Worm (Caenorhabditis elegans) whole organism, L3 larva: ENCODE measurements around the gene gst-27.

Experiments
- R02D3.7 ChIP-seq: fragments of 150-350 bp; optimal IDR thresholded peaks from 2 replicates; lab custom pipeline; 2014; ENCODE audit warnings: missing biosample characterization, missing genetic modification characterization
- ZK546.5 ChIP-seq: sonication (generic microtip); optimal IDR thresholded peaks from 2 replicates; lab custom pipeline; 2017; ENCODE audit warnings: missing biosample characterization, missing genetic modification characterization
- aly-2 ChIP-seq: fragments of 150-350 bp; optimal IDR thresholded peaks from 2 replicates; lab custom pipeline; 2014; ENCODE audit warnings: missing biosample characterization, missing genetic modification characterization
- ama-1 ChIP-seq: fragments of 150-350 bp; optimal IDR thresholded peaks from 2 replicates; lab custom pipeline; 2018
- ceh-28 ChIP-seq: fragments of 150-350 bp; optimal IDR thresholded peaks from 2 replicates; lab custom pipeline; 2014; ENCODE audit warnings: missing biosample characterization, missing genetic modification reagents, missing genetic modification characterization
- ceh-82 ChIP-seq: fragments of 150-350 bp; optimal IDR thresholded peaks from 2 replicates; lab custom pipeline; 2014; ENCODE audit warnings: missing biosample characterization, missing genetic modification characterization
- ceh-9 ChIP-seq: sonication (generic microtip); optimal IDR thresholded peaks from 2 replicates; lab custom pipeline; 2018; ENCODE audit warnings: missing biosample characterization, missing genetic modification characterization
- elt-1 ChIP-seq: fragments of 150-350 bp; optimal IDR thresholded peaks from 2 replicates; lab custom pipeline; 2014; ENCODE audit warnings: missing biosample characterization, missing genetic modification characterization
- elt-2 ChIP-seq: sonication (generic microtip); optimal IDR thresholded peaks from 2 replicates; lab custom pipeline; 2016; ENCODE audit warnings: missing genetic modification reagents, mild to moderate bottlenecking, missing genetic modification characterization, missing compliant biosample characterization
- elt-3 ChIP-seq, 3 experiments: fragments of 150-350 bp in 1 of 3; sonication (generic microtip) in 2 of 3; optimal IDR thresholded peaks; 2 replicates in 2 of 3; 4 replicates in 1 of 3; lab custom pipeline; 2014 to 2017; ENCODE audit warnings: missing biosample characterization in 3 of 3, missing genetic modification characterization in 3 of 3
- eor-1 ChIP-seq, 2 experiments: fragments of 150-350 bp; optimal IDR thresholded peaks; 2 replicates each; lab custom pipeline; 2014 to 2018; ENCODE audit warnings: missing biosample characterization in 2 of 2, missing genetic modification characterization in 2 of 2
- fos-1 ChIP-seq: fragments of 150-350 bp; optimal IDR thresholded peaks from 2 replicates; lab custom pipeline; 2014; ENCODE audit warnings: missing biosample characterization, missing genetic modification characterization
- hmg-11 ChIP-seq: sonication (generic microtip); optimal IDR thresholded peaks from 2 replicates; lab custom pipeline; 2016; ENCODE audit warnings: missing genetic modification characterization, missing compliant biosample characterization
- jun-1 ChIP-seq: fragments of 150-350 bp; optimal IDR thresholded peaks from 2 replicates; lab custom pipeline; 2014; ENCODE audit warnings: missing biosample characterization, missing genetic modification reagents, missing genetic modification characterization
- lin-15B ChIP-seq: fragments of 150-350 bp; optimal IDR thresholded peaks from 2 replicates; lab custom pipeline; 2014; ENCODE audit warnings: missing biosample characterization, missing genetic modification characterization
- lin-39 ChIP-seq: fragments of 150-350 bp; optimal IDR thresholded peaks from 2 replicates; lab custom pipeline; 2018; ENCODE audit warnings: missing biosample characterization, missing genetic modification reagents, missing genetic modification characterization
- nfya-1 ChIP-seq: sonication (generic microtip); optimal IDR thresholded peaks from 2 replicates; lab custom pipeline; 2017; ENCODE audit warnings: missing genetic modification characterization, mild to moderate bottlenecking, missing compliant biosample characterization, antibody characterized with exemption, moderate library complexity; ENCODE audit not compliant: insufficient read depth
- nhr-11 ChIP-seq: fragments of 150-350 bp; optimal IDR thresholded peaks from 2 replicates; lab custom pipeline; 2014; ENCODE audit warnings: missing biosample characterization, missing genetic modification characterization
- nhr-12 ChIP-seq: fragments of 150-350 bp; optimal IDR thresholded peaks from 2 replicates; lab custom pipeline; 2014; ENCODE audit warnings: missing biosample characterization, missing genetic modification characterization
- nhr-23 ChIP-seq: fragments of 150-350 bp; optimal IDR thresholded peaks from 2 replicates; lab custom pipeline; 2014; ENCODE audit warnings: missing biosample characterization, missing genetic modification reagents, missing genetic modification characterization
- nhr-25 ChIP-seq: sonication (generic microtip); optimal IDR thresholded peaks from 2 replicates; lab custom pipeline; 2017; ENCODE audit warnings: missing biosample characterization, missing genetic modification characterization
- nhr-28 ChIP-seq: fragments of 150-350 bp; optimal IDR thresholded peaks from 2 replicates; lab custom pipeline; 2014; ENCODE audit warnings: missing biosample characterization, missing genetic modification characterization
- nhr-76 ChIP-seq: fragments of 150-350 bp; sonication (generic microtip); optimal IDR thresholded peaks from 5 replicates; lab custom pipeline; 2014; ENCODE audit warnings: missing biosample characterization, missing genetic modification characterization
- nhr-77 ChIP-seq: fragments of 150-350 bp; optimal IDR thresholded peaks from 2 replicates; lab custom pipeline; 2014; ENCODE audit warnings: missing biosample characterization, missing genetic modification characterization
- pha-4 ChIP-seq: fragments of 150-350 bp; optimal IDR thresholded peaks from 2 replicates; lab custom pipeline; 2014; ENCODE audit warnings: missing biosample characterization, missing genetic modification reagents, missing genetic modification characterization
- sea-2 ChIP-seq: fragments of 150-350 bp; sonication (generic microtip); optimal IDR thresholded peaks from 4 replicates; lab custom pipeline; 2014; ENCODE audit warnings: missing biosample characterization, missing genetic modification reagents, missing genetic modification characterization
- tbx-2 ChIP-seq: sonication (generic microtip); optimal IDR thresholded peaks from 2 replicates; lab custom pipeline; 2016; ENCODE audit warnings: mild to moderate bottlenecking, missing genetic modification characterization, missing compliant biosample characterization
- unc-39 ChIP-seq: sonication (generic microtip); optimal IDR thresholded peaks from 4 replicates; lab custom pipeline; 2017; ENCODE audit warnings: missing biosample characterization, missing genetic modification characterization
- zag-1 ChIP-seq: fragments of 150-350 bp; optimal IDR thresholded peaks from 2 replicates; lab custom pipeline; 2014; ENCODE audit warnings: missing biosample characterization, missing genetic modification characterization
- ztf-11 ChIP-seq: fragments of 150-350 bp; optimal IDR thresholded peaks from 2 replicates; lab custom pipeline; 2014; ENCODE audit warnings: missing biosample characterization, missing genetic modification characterization

gst-27 gene

ce11 chrII:15213732-15214131, 48.2 kb upstream of the gst-27 start:
- TF ChIP-seq nhr-76 (tag; lab: Kevin White, UChicago) (no peak), fos-1 (tag; lab: Kevin White, UChicago) (no peak), lin-15B (tag; lab: Kevin White, UChicago) (no peak), nhr-23 (tag; lab: Kevin White, UChicago) (peak; percentile 45), zag-1 (tag; lab: Kevin White, UChicago) (no peak), elt-1 (tag; lab: Kevin White, UChicago) (peak; percentile 96)

- TF ChIP-seq tbx-2 (tag; lab: Kevin White, UChicago) (no peak), nhr-28 (no peak), nhr-11 (no peak), nhr-12 (tag; lab: Kevin White, UChicago) (no peak), pha-4 (tag; lab: Kevin White, UChicago) (peak; percentile 30), lin-39 (tag; lab: Kevin White, UChicago) (peak; percentile 2), ceh-28 (peak; percentile 10), ceh-82 (tag; lab: Kevin White, UChicago) (no peak), nfya-1 (tag; lab: Kevin White, UChicago) (peak; percentile 8), nhr-23 (tag; lab: Kevin White, UChicago) (peak; percentile 32), nhr-25 (peak; percentile 82), jun-1 (tag; lab: Kevin White, UChicago) (peak; percentile 1), hmg-11 (tag; lab: Kevin White, UChicago) (peak; percentile 21), ama-1 (peak; percentile 17), elt-1 (tag; lab: Kevin White, UChicago) (no peak)
These were observed 46.9 kb upstream of the gst-27 start for ce11 chrII:15212260-15212914.

ce11 chrII:15209309-15209708, 43.8 kb upstream of the gst-27 start:
- TF ChIP-seq nfya-1 (tag; lab: Kevin White, UChicago) (peak; percentile 44), nhr-77 (tag; lab: Kevin White, UChicago) (no peak), nhr-25 (peak; percentile 36), lin-39 (tag; lab: Kevin White, UChicago) (peak; percentile 40)

ce11 chrII:15208874-15209273, 43.3 kb upstream of the gst-27 start:
- no peak for TF ChIP-seq lin-39 (tag; lab: Kevin White, UChicago)
- no peak for TF ChIP-seq R02D3.7 (tag; lab: Kevin White, UChicago)
- no peak for TF ChIP-seq tbx-2 (tag; lab: Kevin White, UChicago)
- no peak for TF ChIP-seq nhr-11
- no peak for TF ChIP-seq eor-1 (tag; optimal IDR thresholded peaks at IDR 0.05; lab: Kevin White, UChicago)
- TF ChIP-seq pha-4 (tag; lab: Kevin White, UChicago), result no peak
- TF ChIP-seq aly-2 (tag; lab: Kevin White, UChicago), result no peak
- no peak for TF ChIP-seq ztf-11 (tag; lab: Kevin White, UChicago)
- TF ChIP-seq ceh-82 (tag; lab: Kevin White, UChicago), result no peak
- TF ChIP-seq zag-1 (tag; lab: Kevin White, UChicago), result no peak
- no peak for TF ChIP-seq nhr-12 (tag; lab: Kevin White, UChicago)
- no peak for TF ChIP-seq unc-39 (tag; lab: Kevin White, UChicago)
- no peak for TF ChIP-seq nhr-77 (tag; lab: Kevin White, UChicago)
- TF ChIP-seq ZK546.5 (tag; lab: Kevin White, UChicago), result no peak
- no peak for TF ChIP-seq nhr-76 (tag; lab: Kevin White, UChicago)
- TF ChIP-seq elt-3 (tag; optimal IDR thresholded peaks at IDR 0.05; lab: Kevin White, UChicago), result no peak
- TF ChIP-seq ceh-9 (tag; lab: Kevin White, UChicago), result no peak
- TF ChIP-seq ceh-28, result no peak

ce11 chrII:15208151-15208550, 42.6 kb upstream of the gst-27 start:
- TF ChIP-seq unc-39 (tag; lab: Kevin White, UChicago), result no peak
- peak; percentile 20 for TF ChIP-seq nhr-25

- TF ChIP-seq ama-1, result peak; percentile 42
- TF ChIP-seq sea-2 (GFP tag; lab: Kevin White, UChicago), result no peak
- peak; percentile 67 for TF ChIP-seq elt-2
- peak; percentile 40 for TF ChIP-seq pha-4 (tag; lab: Kevin White, UChicago)
- TF ChIP-seq, all 47 proteins: peak for 3
These were observed 42.0 kb upstream of the gst-27 start for ce11 chrII:15207562-15207961.
